Worm (Caenorhabditis elegans) whole organism, midembryonic: ENCODE results near the gene Y75B8A.44.

Experiments
- T22C8.4 ChIP-seq: fragments of 200-800 bp; sonication (Bioruptor generic); IDR thresholded peaks from 2 replicates; pipeline ENCODE4 v1.3.6; 2022; ENCODE audit warnings: missing genetic modification characterization, missing compliant biosample characterization
- flt-1 ChIP-seq: fragments of 200-800 bp; sonication (Bioruptor generic); IDR thresholded peaks from 2 replicates; pipeline ENCODE4 v1.3.6; 2022; ENCODE audit warnings: missing genetic modification characterization, missing compliant biosample characterization
- ref-1 ChIP-seq: fragments of 200-800 bp; sonication (Bioruptor generic); conservative IDR thresholded peaks from 2 replicates; pipeline ENCODE4 v1.3.6; 2022; ENCODE audit warnings: missing genetic modification reagents, missing genetic modification characterization, missing compliant biosample characterization
- ztf-23 ChIP-seq: fragments of 200-800 bp; sonication (Bioruptor generic); IDR thresholded peaks from 2 replicates; pipeline ENCODE4 v1.3.6; 2022; ENCODE audit warnings: missing genetic modification reagents, missing genetic modification characterization, missing compliant biosample characterization

DNA sequence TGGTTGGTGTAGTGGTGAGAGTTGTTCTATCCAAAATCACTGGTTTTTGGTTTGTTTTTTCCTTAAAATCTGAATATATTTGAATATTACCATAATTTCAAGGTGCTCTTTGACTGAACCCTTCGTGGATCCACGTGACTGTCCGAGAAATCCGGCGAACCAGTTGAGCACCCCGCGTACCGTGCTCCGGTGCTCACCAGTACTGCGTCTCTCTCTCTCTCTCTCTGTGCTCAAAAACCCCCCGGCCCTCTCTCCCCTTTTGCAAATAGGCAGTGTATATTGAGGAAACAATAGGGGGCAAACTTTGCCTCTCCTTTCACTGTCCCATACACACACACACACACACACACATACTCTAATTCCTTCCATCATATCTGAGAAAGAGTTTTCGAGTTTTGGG lies 44.3 kb upstream of the Y75B8A.44 start:
- TF ChIP-seq T22C8.4 (GFP tag; lab: Robert Waterston, UW) (no peak), ztf-23 (GFP tag; lab: Robert Waterston, UW) (no peak), ref-1 (GFP tag; lab: Robert Waterston, UW) (no peak), flt-1 (GFP tag; lab: Robert Waterston, UW) (no peak)
